Worm (Caenorhabditis elegans) whole organism, L3 larva: ENCODE data around the gene K08D8.6.
A peak's percentile ranks its signal among the peaks of the same experiment; 100 is the strongest.

Source experiments
- R02D3.7 ChIP-seq: fragments of 150-350 bp; optimal IDR thresholded peaks from 2 replicates; lab custom pipeline; 2014; ENCODE audit warnings: missing biosample characterization, missing genetic modification characterization
- ama-1 ChIP-seq: fragments of 150-350 bp; optimal IDR thresholded peaks from 2 replicates; lab custom pipeline; 2018
- daf-12 ChIP-seq: fragments of 150-350 bp; optimal IDR thresholded peaks from 2 replicates; lab custom pipeline; 2014; ENCODE audit warnings: missing biosample characterization, missing genetic modification reagents, missing genetic modification characterization
- lsy-12 ChIP-seq: sonication (generic microtip); optimal IDR thresholded peaks from 2 replicates; lab custom pipeline; 2016; ENCODE audit warnings: mild to moderate bottlenecking, missing genetic modification characterization, missing compliant biosample characterization
- nhr-11 ChIP-seq: fragments of 150-350 bp; optimal IDR thresholded peaks from 2 replicates; lab custom pipeline; 2014; ENCODE audit warnings: missing biosample characterization, missing genetic modification characterization
- nhr-23 ChIP-seq: fragments of 150-350 bp; optimal IDR thresholded peaks from 2 replicates; lab custom pipeline; 2014; ENCODE audit warnings: missing biosample characterization, missing genetic modification reagents, missing genetic modification characterization
- nhr-28 ChIP-seq: fragments of 150-350 bp; optimal IDR thresholded peaks from 2 replicates; lab custom pipeline; 2014; ENCODE audit warnings: missing biosample characterization, missing genetic modification characterization
- pha-4 ChIP-seq: fragments of 150-350 bp; optimal IDR thresholded peaks from 2 replicates; lab custom pipeline; 2014; ENCODE audit warnings: missing biosample characterization, missing genetic modification reagents, missing genetic modification characterization
- pqm-1 ChIP-seq: fragments of 150-350 bp; optimal IDR thresholded peaks from 2 replicates; lab custom pipeline; 2017; ENCODE audit warnings: missing biosample characterization, missing genetic modification characterization, inconsistent platforms
- skn-1 ChIP-seq: fragments of 150-350 bp; optimal IDR thresholded peaks from 2 replicates; lab custom pipeline; 2014; ENCODE audit warnings: missing biosample characterization, missing genetic modification characterization
- tbx-2 ChIP-seq: sonication (generic microtip); optimal IDR thresholded peaks from 2 replicates; lab custom pipeline; 2016; ENCODE audit warnings: mild to moderate bottlenecking, missing genetic modification characterization, missing compliant biosample characterization
- ztf-11 ChIP-seq: fragments of 150-350 bp; optimal IDR thresholded peaks from 2 replicates; lab custom pipeline; 2014; ENCODE audit warnings: missing biosample characterization, missing genetic modification characterization

DNA sequence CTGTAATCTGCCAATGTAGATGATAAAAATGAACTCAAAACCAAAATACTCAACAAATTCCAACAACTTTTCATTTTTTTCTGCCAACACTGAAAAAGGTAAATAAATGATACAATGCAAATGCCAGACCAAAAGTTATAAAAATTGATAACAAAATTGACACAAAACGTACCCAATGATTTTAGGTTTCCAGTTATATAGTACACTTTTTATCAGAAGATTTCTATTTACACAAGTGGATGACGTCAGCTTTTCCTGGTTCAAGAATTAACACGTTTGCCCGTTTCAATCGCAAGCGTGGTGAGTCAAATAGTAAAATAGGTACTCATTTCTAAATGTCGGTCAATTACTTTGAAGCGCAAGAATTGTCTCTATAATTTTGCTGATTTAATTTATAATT is 10.8 kb downstream of the K08D8.6 start, which contains the start of gene ZK896.5:
- no peak for TF ChIP-seq lsy-12 (tag; lab: Kevin White, UChicago)
- TF ChIP-seq skn-1 (tag; lab: Kevin White, UChicago), result no peak
- TF ChIP-seq daf-12 (tag; lab: Kevin White, UChicago), result no peak
- peak; percentile 95 for TF ChIP-seq pqm-1 (tag; lab: Kevin White, UChicago)
- no peak for TF ChIP-seq nhr-28
- no peak for TF ChIP-seq nhr-23 (tag; lab: Kevin White, UChicago)
- TF ChIP-seq pha-4, result peak; percentile 79
- TF ChIP-seq tbx-2 (tag; lab: Kevin White, UChicago), result no peak
- no peak for TF ChIP-seq R02D3.7 (tag; lab: Kevin White, UChicago)
- no peak for TF ChIP-seq nhr-11 (tag; lab: Kevin White, UChicago)
- no peak for TF ChIP-seq ztf-11 (tag; lab: Kevin White, UChicago)
- no peak for TF ChIP-seq ama-1
